Worm (Caenorhabditis elegans) whole organism, young adult: Measurements from ENCODE around the gene nrf-6.

Experiments
- C06A6.2 ChIP-seq: fragments of 200-800 bp; sonication (Bioruptor generic); conservative IDR thresholded peaks from 2 replicates; pipeline ENCODE4 v1.3.6; 2022; ENCODE audit warnings: missing genetic modification characterization, missing compliant biosample characterization
- D2030.7 ChIP-seq: fragments of 200-800 bp; sonication (Bioruptor generic); IDR thresholded peaks from 2 replicates; pipeline ENCODE4 v1.3.6; 2022; ENCODE audit warnings: missing genetic modification reagents, missing genetic modification characterization, missing compliant biosample characterization
- F10E7.11 ChIP-seq: sonication (generic microtip); optimal IDR thresholded peaks from 2 replicates; lab custom pipeline; 2017; ENCODE audit warnings: mild to moderate bottlenecking, missing genetic modification characterization, moderate library complexity, missing compliant biosample characterization
- F33H1.4 ChIP-seq: fragments of 200-800 bp; sonication (Bioruptor generic); IDR thresholded peaks from 2 replicates; pipeline ENCODE4 v1.3.6; 2022; ENCODE audit warnings: missing genetic modification reagents, missing genetic modification characterization, missing compliant biosample characterization
- F37B4.10 ChIP-seq: fragments of 200-800 bp; sonication (Bioruptor generic); IDR thresholded peaks from 2 replicates; pipeline ENCODE4 v1.3.6; 2022; ENCODE audit warnings: missing genetic modification characterization, missing compliant biosample characterization
- F49E8.2 ChIP-seq: sonication (generic microtip); optimal IDR thresholded peaks from 3 replicates; lab custom pipeline; 2017; ENCODE audit warnings: missing genetic modification characterization, mild to moderate bottlenecking, missing compliant biosample characterization, antibody characterized with exemption, moderate library complexity; ENCODE audit not compliant: insufficient read depth
- F52B5.7 ChIP-seq: sonication (generic microtip); optimal IDR thresholded peaks from 2 replicates; lab custom pipeline; 2016; ENCODE audit warnings: mild to moderate bottlenecking, missing genetic modification characterization, missing compliant biosample characterization
- F57A8.1 ChIP-seq: fragments of 200-800 bp; sonication (Bioruptor generic); optimal IDR thresholded peaks from 2 replicates; lab custom pipeline; 2018; ENCODE audit warnings: mild to moderate bottlenecking, missing genetic modification characterization, moderate library complexity, missing compliant biosample characterization
- K11D2.4 ChIP-seq: fragments of 200-800 bp; sonication (Bioruptor generic); IDR thresholded peaks from 2 replicates; pipeline ENCODE4 v1.3.6; 2022; ENCODE audit warnings: missing genetic modification reagents, missing genetic modification characterization, missing compliant biosample characterization
- K12H6.12 ChIP-seq: fragments of 200-800 bp; sonication (Bioruptor generic); optimal IDR thresholded peaks from 2 replicates; lab custom pipeline; 2018; ENCODE audit warnings: mild to moderate bottlenecking, missing genetic modification characterization, missing compliant biosample characterization
- T26A5.8 ChIP-seq: sonication (generic microtip); optimal IDR thresholded peaks from 2 replicates; lab custom pipeline; 2016; ENCODE audit warnings: missing genetic modification characterization, missing compliant biosample characterization
- Y95B8A.8 ChIP-seq: fragments of 200-800 bp; sonication (Bioruptor generic); IDR thresholded peaks from 2 replicates; pipeline ENCODE4 v1.3.6; 2022; ENCODE audit warnings: missing genetic modification reagents, missing genetic modification characterization, missing compliant biosample characterization
- atf-7 ChIP-seq: sonication (generic microtip); optimal IDR thresholded peaks from 2 replicates; lab custom pipeline; 2017; ENCODE audit warnings: mild to moderate bottlenecking, missing genetic modification characterization, missing compliant biosample characterization
- attf-5 ChIP-seq: fragments of 200-800 bp; sonication (Bioruptor generic); optimal IDR thresholded peaks from 2 replicates; lab custom pipeline; 2018; ENCODE audit warnings: mild to moderate bottlenecking, missing genetic modification characterization, missing compliant biosample characterization
- ceh-100 ChIP-seq: fragments of 200-800 bp; sonication (Bioruptor generic); IDR thresholded peaks from 2 replicates; pipeline ENCODE4 v1.3.6; 2022; ENCODE audit warnings: missing genetic modification reagents, missing genetic modification characterization, missing compliant biosample characterization
- ceh-40 ChIP-seq: fragments of 200-800 bp; sonication (Bioruptor generic); IDR thresholded peaks from 2 replicates; pipeline ENCODE4 v1.3.6; 2022; ENCODE audit warnings: missing genetic modification characterization, missing compliant biosample characterization
- ceh-79 ChIP-seq: sonication (generic microtip); optimal IDR thresholded peaks from 2 replicates; lab custom pipeline; 2017; ENCODE audit warnings: mild to moderate bottlenecking, missing genetic modification characterization, missing compliant biosample characterization
- chd-7 ChIP-seq: sonication (generic microtip); optimal IDR thresholded peaks from 2 replicates; lab custom pipeline; 2016; ENCODE audit warnings: mild to moderate bottlenecking, missing genetic modification characterization, moderate library complexity, missing compliant biosample characterization
- egl-44 ChIP-seq: fragments of 200-800 bp; sonication (Bioruptor generic); IDR thresholded peaks from 2 replicates; pipeline ENCODE4 v1.3.6; 2022; ENCODE audit warnings: missing genetic modification reagents, missing genetic modification characterization, missing compliant biosample characterization
- fkh-3 ChIP-seq: sonication (generic microtip); optimal IDR thresholded peaks from 2 replicates; lab custom pipeline; 2016; ENCODE audit warnings: mild to moderate bottlenecking, missing genetic modification characterization, missing compliant biosample characterization
- gei-17 ChIP-seq: fragments of 200-800 bp; sonication (Bioruptor generic); optimal IDR thresholded peaks from 2 replicates; lab custom pipeline; 2018; ENCODE audit warnings: mild to moderate bottlenecking, missing genetic modification characterization, missing compliant biosample characterization
- hmg-20 ChIP-seq: fragments of 200-800 bp; sonication (Bioruptor generic); IDR thresholded peaks from 2 replicates; pipeline ENCODE4 v1.3.6; 2022; ENCODE audit warnings: missing genetic modification reagents, missing genetic modification characterization, missing compliant biosample characterization
- hsf-1 ChIP-seq: fragments of 200-800 bp; sonication (Bioruptor generic); IDR thresholded peaks from 2 replicates; pipeline ENCODE4 v1.3.6; 2022; ENCODE audit warnings: missing genetic modification reagents, missing genetic modification characterization, missing compliant biosample characterization
- let-526 ChIP-seq: fragments of 200-800 bp; sonication (Bioruptor generic); IDR thresholded peaks from 2 replicates; pipeline ENCODE4 v1.3.6; 2022; ENCODE audit warnings: missing genetic modification reagents, missing genetic modification characterization, missing compliant biosample characterization
- lin-26 ChIP-seq: fragments of 200-800 bp; sonication (Bioruptor generic); IDR thresholded peaks from 2 replicates; pipeline ENCODE4 v1.3.6; 2022; ENCODE audit warnings: missing genetic modification reagents, missing genetic modification characterization, missing compliant biosample characterization
- lin-40 ChIP-seq: sonication (generic microtip); optimal IDR thresholded peaks from 2 replicates; lab custom pipeline; 2016; ENCODE audit warnings: missing genetic modification characterization, mild to moderate bottlenecking, missing compliant biosample characterization, missing genotype, missing genetic modification reagents
- lin-54 ChIP-seq: fragments of 200-800 bp; sonication (Bioruptor generic); optimal IDR thresholded peaks from 2 replicates; lab custom pipeline; 2018; ENCODE audit warnings: mild to moderate bottlenecking, missing genetic modification characterization, missing compliant biosample characterization
- madf-10 ChIP-seq: sonication (generic microtip); optimal IDR thresholded peaks from 2 replicates; lab custom pipeline; 2016; ENCODE audit warnings: mild to moderate bottlenecking, missing genetic modification characterization, missing compliant biosample characterization
- madf-3 ChIP-seq: fragments of 200-800 bp; sonication (Bioruptor generic); IDR thresholded peaks from 2 replicates; pipeline ENCODE4 v1.3.6; 2022; ENCODE audit warnings: missing genetic modification reagents, missing genetic modification characterization, missing compliant biosample characterization
- madf-6 ChIP-seq: fragments of 200-800 bp; sonication (Bioruptor generic); IDR thresholded peaks from 2 replicates; pipeline ENCODE4 v1.3.6; 2022; ENCODE audit warnings: missing genetic modification reagents, missing genetic modification characterization, missing compliant biosample characterization
- madf-8 ChIP-seq: fragments of 200-800 bp; sonication (Bioruptor generic); conservative IDR thresholded peaks from 2 replicates; pipeline ENCODE4 v1.3.6; 2022; ENCODE audit warnings: missing genetic modification reagents, missing genetic modification characterization, missing compliant biosample characterization
- nfya-2 ChIP-seq: fragments of 200-800 bp; sonication (Bioruptor generic); IDR thresholded peaks from 2 replicates; pipeline ENCODE4 v1.3.6; 2022; ENCODE audit warnings: missing genetic modification reagents, missing genetic modification characterization, missing compliant biosample characterization
- nhr-120 ChIP-seq: fragments of 200-800 bp; sonication (Bioruptor generic); IDR thresholded peaks from 2 replicates; pipeline ENCODE4 v1.3.6; 2022; ENCODE audit warnings: missing genetic modification characterization, missing compliant biosample characterization
- nhr-27 ChIP-seq: fragments of 200-800 bp; sonication (Bioruptor generic); optimal IDR thresholded peaks from 2 replicates; lab custom pipeline; 2018; ENCODE audit warnings: mild to moderate bottlenecking, missing genetic modification characterization, moderate library complexity, missing compliant biosample characterization
- pbrm-1 ChIP-seq: fragments of 200-800 bp; sonication (Bioruptor generic); IDR thresholded peaks from 2 replicates; pipeline ENCODE4 v1.3.6; 2022; ENCODE audit warnings: missing genetic modification reagents, missing genetic modification characterization, missing compliant biosample characterization
- sdz-38 ChIP-seq: sonication (generic microtip); optimal IDR thresholded peaks from 2 replicates; lab custom pipeline; 2016; ENCODE audit warnings: missing genotype, missing genetic modification characterization, missing compliant biosample characterization
- snpc-1.3 ChIP-seq: sonication (generic microtip); optimal IDR thresholded peaks from 2 replicates; lab custom pipeline; 2017; ENCODE audit warnings: missing genetic modification characterization, mild to moderate bottlenecking, missing compliant biosample characterization, antibody characterized with exemption, moderate library complexity, missing genotype, missing genetic modification reagents; ENCODE audit not compliant: insufficient read depth
- snpc-3.4 ChIP-seq: sonication (generic microtip); optimal IDR thresholded peaks from 2 replicates; lab custom pipeline; 2017; ENCODE audit warnings: missing genetic modification characterization, mild to moderate bottlenecking, missing compliant biosample characterization, antibody characterized with exemption, moderate library complexity, missing genotype, missing genetic modification reagents
- somi-1 ChIP-seq: fragments of 200-800 bp; sonication (Bioruptor generic); optimal IDR thresholded peaks from 2 replicates; lab custom pipeline; 2018; ENCODE audit warnings: mild to moderate bottlenecking, missing genetic modification characterization, missing compliant biosample characterization
- tbx-9 ChIP-seq: sonication (generic microtip); optimal IDR thresholded peaks from 2 replicates; lab custom pipeline; 2016; ENCODE audit warnings: borderline replicate concordance, missing genetic modification characterization, inconsistent platforms, missing compliant biosample characterization
- tlf-1 ChIP-seq: fragments of 200-800 bp; sonication (Bioruptor generic); optimal IDR thresholded peaks from 2 replicates; lab custom pipeline; 2018; ENCODE audit warnings: mild to moderate bottlenecking, missing genetic modification characterization, missing compliant biosample characterization
- unc-130 ChIP-seq: sonication (generic microtip); optimal IDR thresholded peaks from 2 replicates; lab custom pipeline; 2016; ENCODE audit warnings: missing genetic modification reagents, missing genetic modification characterization, missing compliant biosample characterization
- xnd-1 ChIP-seq: sonication (generic microtip); optimal IDR thresholded peaks from 2 replicates; lab custom pipeline; 2016; ENCODE audit warnings: missing genotype, missing genetic modification reagents, missing genetic modification characterization, missing compliant biosample characterization
- ztf-18 ChIP-seq: sonication (generic microtip); optimal IDR thresholded peaks from 2 replicates; lab custom pipeline; 2016; ENCODE audit warnings: missing genotype, mild to moderate bottlenecking, missing genetic modification characterization, missing compliant biosample characterization
- ztf-26 ChIP-seq: sonication (generic microtip); optimal IDR thresholded peaks from 2 replicates; lab custom pipeline; 2017; ENCODE audit warnings: missing genetic modification characterization, missing compliant biosample characterization
- ztf-3 ChIP-seq: fragments of 200-800 bp; sonication (Bioruptor generic); optimal IDR thresholded peaks from 2 replicates; lab custom pipeline; 2018; ENCODE audit warnings: mild to moderate bottlenecking, missing genetic modification characterization, missing compliant biosample characterization

Gene nrf-6

ce11 chrII:8039416-8039815, 6.9 kb upstream of the nrf-6 start, which contains the start of the genes ubh-4 and algn-6 (continued):
- TF ChIP-seq gei-17 (GFP tag; lab: Kevin White, UChicago) = no peak
- no peak for TF ChIP-seq T26A5.8
- TF ChIP-seq somi-1 (GFP tag; lab: Kevin White, UChicago) = no peak
- TF ChIP-seq tlf-1 (GFP tag; lab: Kevin White, UChicago) = no peak
- TF ChIP-seq fkh-3 (tag; lab: Kevin White, UChicago) = no peak
- TF ChIP-seq lin-26 (GFP tag; lab: Robert Waterston, UW) = no peak
- TF ChIP-seq ztf-18 = peak; percentile 59
- TF ChIP-seq snpc-3.4 (tag; lab: Kevin White, UChicago) = peak; percentile 16
- TF ChIP-seq K11D2.4 = no peak
- peak; percentile 60; the same call in 1 of the 2 replicates for TF ChIP-seq pbrm-1 (GFP tag; lab: Robert Waterston, UW)
- TF ChIP-seq F57A8.1 (GFP tag; lab: Kevin White, UChicago) = no peak
- peak; percentile 25 for TF ChIP-seq xnd-1 (tag; lab: Kevin White, UChicago)
- peak; percentile 61 for TF ChIP-seq madf-6 (GFP tag; lab: Robert Waterston, UW)
- TF ChIP-seq K12H6.12 (tag; lab: Kevin White, UChicago) = peak; percentile 43
- TF ChIP-seq madf-10 = peak; percentile 32
- TF ChIP-seq nhr-27 (tag; lab: Kevin White, UChicago) = no peak
- TF ChIP-seq F33H1.4 (GFP tag; lab: Robert Waterston, UW) = peak; percentile 24; the same call in 1 of the 2 replicates
- peak; percentile 67 for TF ChIP-seq D2030.7 (GFP tag; lab: Robert Waterston, UW)
- TF ChIP-seq lin-54 (GFP tag; lab: Kevin White, UChicago) = peak; percentile 72
- 0 out of 2 replicates have a peak, but pooled peaks have one; percentile 13 for TF ChIP-seq egl-44 (GFP tag; lab: Robert Waterston, UW)
- no peak for TF ChIP-seq ceh-100 (GFP tag; lab: Robert Waterston, UW)
- TF ChIP-seq, all 124 proteins: peak for 41

DNA sequence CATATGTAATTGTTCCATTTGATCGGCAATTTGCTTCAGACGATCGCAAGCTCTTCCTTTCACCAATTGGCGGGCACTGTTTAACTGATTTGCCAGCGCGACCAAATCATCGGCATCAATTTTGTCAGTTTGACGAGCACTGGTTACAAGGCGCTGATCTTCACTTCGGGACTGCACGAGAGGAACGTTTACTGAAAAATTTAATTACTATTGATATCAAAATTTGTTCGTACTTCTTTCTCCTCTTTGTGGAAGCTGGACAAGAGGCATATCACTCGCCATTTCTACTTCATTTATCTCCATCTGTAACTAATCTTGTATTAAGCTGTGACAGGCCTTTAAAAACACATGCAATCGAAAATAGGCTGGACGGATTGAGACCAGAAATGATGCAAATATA, 5.4 kb upstream of the nrf-6 start, which contains the start of gene C08B11.9:
Gene C08B11.9, minus strand, starts transcription at position 307 of the 400 bp plus-strand sequence.
- no peak for TF ChIP-seq ceh-79 (tag; lab: Kevin White, UChicago)
- peak; percentile 53 for TF ChIP-seq madf-6 (GFP tag; lab: Robert Waterston, UW)
- no peak for TF ChIP-seq C06A6.2 (GFP tag; lab: Robert Waterston, UW)
- no peak for TF ChIP-seq attf-5
- TF ChIP-seq ceh-40 (GFP tag; lab: Robert Waterston, UW) = no peak
- TF ChIP-seq Y95B8A.8 (GFP tag; lab: Robert Waterston, UW) = no peak
- no peak for TF ChIP-seq let-526 (GFP tag; lab: Robert Waterston, UW)
- no peak for TF ChIP-seq nhr-120 (GFP tag; lab: Robert Waterston, UW)
- TF ChIP-seq hmg-20 (GFP tag; lab: Robert Waterston, UW) = no peak
- TF ChIP-seq atf-7 (tag; lab: Kevin White, UChicago) = no peak
- no peak for TF ChIP-seq snpc-3.4 (tag; lab: Kevin White, UChicago)
- no peak for TF ChIP-seq hsf-1 (GFP tag; lab: Robert Waterston, UW)
- no peak for TF ChIP-seq F10E7.11 (tag; lab: Kevin White, UChicago)
- no peak for TF ChIP-seq ztf-3 (GFP tag; lab: Kevin White, UChicago)
- peak; percentile 20 for TF ChIP-seq tlf-1 (GFP tag; lab: Kevin White, UChicago)
- no peak for TF ChIP-seq snpc-1.3 (tag; lab: Kevin White, UChicago)
- no peak for TF ChIP-seq F33H1.4 (GFP tag; lab: Robert Waterston, UW)
- no peak for TF ChIP-seq madf-3 (GFP tag; lab: Robert Waterston, UW)
- TF ChIP-seq tbx-9 (tag; lab: Kevin White, UChicago) = no peak
- no peak for TF ChIP-seq madf-8 (GFP tag; lab: Robert Waterston, UW)
- peak; percentile 27 for TF ChIP-seq chd-7 (tag; lab: Kevin White, UChicago)
- TF ChIP-seq sdz-38 = no peak
- no peak for TF ChIP-seq ztf-26 (tag; lab: Kevin White, UChicago)
- peak; percentile 38 for TF ChIP-seq F49E8.2 (tag; lab: Kevin White, UChicago)
- TF ChIP-seq lin-40 (tag; lab: Kevin White, UChicago) = no peak
- TF ChIP-seq nfya-2 (GFP tag; lab: Robert Waterston, UW) = no peak
- TF ChIP-seq pbrm-1 (GFP tag; lab: Robert Waterston, UW) = no peak
- no peak for TF ChIP-seq F52B5.7
- no peak for TF ChIP-seq unc-130 (GFP tag; lab: Kevin White, UChicago)
- no peak for TF ChIP-seq F37B4.10
